Worm (Caenorhabditis elegans): ENCODE data around the gene ceh-60.

ce11 chrX:6562378-6562856, 32.5 kb upstream of the ceh-60 start, which contains the start of gene aaim-1:
- TF ChIP-seq tbx-8 (GFP tag; optimal IDR thresholded peaks at IDR 0.05) (no peak), lin-32 (GFP tag; optimal IDR thresholded peaks at IDR 0.05) (no peak), lin-13 (tag; optimal IDR thresholded peaks at IDR 0.05) (no peak), bed-3 (GFP tag; optimal IDR thresholded peaks at IDR 0.05) (no peak), ces-1 (GFP tag; optimal IDR thresholded peaks at IDR 0.05) (no peak), mab-5 (tag; optimal IDR thresholded peaks at IDR 0.05) (no peak), unc-62 (GFP tag; optimal IDR thresholded peaks at IDR 0.05) (no peak)

Data from whole organism, mixed stage, embryonic.